Fruit fly (Drosophila melanogaster) whole organism, wandering third instar larva: ENCODE measurements around the gene CG17027.

Experiments
- Abd-B ChIP-seq: fragments of >200 bp; optimal IDR thresholded peaks from 2 replicates; lab custom pipeline; 2017; ENCODE audit warnings: missing biosample characterization, missing genetic modification characterization
- CG32264 ChIP-seq: fragments of 200-800 bp; sonication (Bioruptor generic); optimal IDR thresholded peaks from 2 replicates; lab custom pipeline; 2016; ENCODE audit warnings: missing biosample characterization, missing genetic modification characterization
- CG9705 ChIP-seq: fragments of 200-800 bp; sonication (Bioruptor generic); optimal IDR thresholded peaks from 2 replicates; lab custom pipeline; 2018; ENCODE audit warnings: missing biosample characterization, mild to moderate bottlenecking, missing genetic modification characterization
- CrebA ChIP-seq: fragments of 200-800 bp; sonication (Bioruptor generic); optimal IDR thresholded peaks from 2 replicates; lab custom pipeline; 2016; ENCODE audit warnings: missing biosample characterization, mild to moderate bottlenecking, missing genetic modification characterization, borderline replicate concordance
- Dfd ChIP-seq: fragments of >200 bp; optimal IDR thresholded peaks from 2 replicates; lab custom pipeline; 2017; ENCODE audit warnings: missing biosample characterization, missing genetic modification characterization
- Dif ChIP-seq: fragments of 200-275, 200-300 bp; sonication (Bioruptor generic); optimal IDR thresholded peaks from 2 replicates; lab custom pipeline; 2018; ENCODE audit warnings: missing biosample characterization, missing genetic modification characterization; ENCODE audit not compliant: partially characterized antibody
- GATAd ChIP-seq: sonication (Bioruptor generic); optimal IDR thresholded peaks from 2 replicates; lab custom pipeline; 2016; ENCODE audit warnings: missing biosample characterization, missing genetic modification characterization
- HLH106 ChIP-seq: fragments of 200-800 bp; optimal IDR thresholded peaks from 3 replicates; lab custom pipeline; 2019; ENCODE audit warnings: missing biosample characterization, mild to moderate bottlenecking, missing genetic modification characterization, moderate library complexity
- Hnf4 ChIP-seq: fragments of 200-800 bp; sonication (Bioruptor generic); optimal IDR thresholded peaks from 2 replicates; lab custom pipeline; 2016; ENCODE audit warnings: missing biosample characterization, mild to moderate bottlenecking, missing genetic modification characterization
- Hr78 ChIP-seq: fragments of >200 bp; optimal IDR thresholded peaks from 2 replicates; lab custom pipeline; 2017; ENCODE audit warnings: missing biosample characterization, missing genetic modification characterization
- Hr83 ChIP-seq: fragments of 200-300 bp; sonication (Bioruptor generic); optimal IDR thresholded peaks from 2 replicates; lab custom pipeline; 2016; ENCODE audit warnings: missing biosample characterization, mild to moderate bottlenecking, missing genetic modification characterization, moderate library complexity; ENCODE audit not compliant: poor library complexity, severe bottlenecking
- Jra ChIP-seq: sonication (Bioruptor generic); optimal IDR thresholded peaks from 2 replicates; lab custom pipeline; 2016; ENCODE audit warnings: missing biosample characterization, missing genetic modification characterization
- Mio ChIP-seq: sonication (Bioruptor generic); optimal IDR thresholded peaks from 2 replicates; lab custom pipeline; 2016; ENCODE audit warnings: missing biosample characterization, missing genetic modification characterization
- Myc ChIP-seq: fragments of >200 bp; optimal IDR thresholded peaks from 2 replicates; lab custom pipeline; 2017
- N ChIP-seq: fragments of >200 bp; optimal IDR thresholded peaks from 2 replicates; lab custom pipeline; 2018; ENCODE audit warnings: missing biosample characterization, missing external identifiers, missing genetic modification characterization
- OdsH ChIP-seq: fragments of 200-800 bp; sonication (Bioruptor generic); optimal IDR thresholded peaks from 2 replicates; lab custom pipeline; 2016; ENCODE audit warnings: missing biosample characterization, mild to moderate bottlenecking, missing genetic modification characterization
- Rel ChIP-seq, 2 experiments: fragments of 200-800 bp; sonication (Bioruptor generic) in 1 of 2; optimal IDR thresholded peaks; 2 replicates in 1 of 2; 3 replicates in 1 of 2; lab custom pipeline; 2016 to 2019; ENCODE audit warnings: mild to moderate bottlenecking in 2 of 2, missing biosample characterization in 2 of 2, missing genetic modification characterization in 2 of 2, moderate library complexity in 1 of 2
- Sp1 ChIP-seq: fragments of 200-800 bp; sonication (Bioruptor generic); optimal IDR thresholded peaks from 3 replicates; lab custom pipeline; 2019; ENCODE audit warnings: missing biosample characterization, mild to moderate bottlenecking, missing genetic modification characterization, moderate library complexity
- Vsx2 ChIP-seq: fragments of 200-300, 225-300 bp; sonication (Bioruptor generic); optimal IDR thresholded peaks from 2 replicates; lab custom pipeline; 2018; ENCODE audit warnings: missing biosample characterization, missing genetic modification characterization; ENCODE audit not compliant: partially characterized antibody
- br ChIP-seq: fragments of 200-800 bp; sonication (Bioruptor generic); optimal IDR thresholded peaks from 2 replicates; lab custom pipeline; 2016; ENCODE audit warnings: missing biosample characterization, missing genetic modification characterization
- brk ChIP-seq: fragments of 200-800 bp; sonication (Bioruptor generic); optimal IDR thresholded peaks from 2 replicates; lab custom pipeline; 2016; ENCODE audit warnings: missing biosample characterization, mild to moderate bottlenecking, missing genetic modification characterization
- dl ChIP-seq, 2 experiments: fragments of 175-275, 200-275 bp in 1 of 2; fragments of 200-275 bp in 1 of 2; sonication (Bioruptor generic); optimal IDR thresholded peaks; lab custom pipeline; 2018; ENCODE audit warnings: mild to moderate bottlenecking in 2 of 2, missing biosample characterization in 2 of 2, missing genetic modification characterization in 2 of 2, moderate library complexity in 2 of 2; ENCODE audit not compliant: partially characterized antibody in 2 of 2, insufficient read depth in 1 of 2
- dmrt93B ChIP-seq: fragments of 200-800 bp; sonication (Bioruptor generic); optimal IDR thresholded peaks from 2 replicates; lab custom pipeline; 2018; ENCODE audit warnings: missing biosample characterization, mild to moderate bottlenecking, missing genetic modification characterization
- dsf ChIP-seq: sonication (Bioruptor generic); optimal IDR thresholded peaks from 2 replicates; lab custom pipeline; 2016; ENCODE audit warnings: missing biosample characterization, missing genetic modification characterization, borderline replicate concordance
- ey ChIP-seq: fragments of 200-800 bp; sonication (Bioruptor generic); optimal IDR thresholded peaks from 2 replicates; lab custom pipeline; 2016; ENCODE audit warnings: missing biosample characterization, missing genetic modification characterization
- foxo ChIP-seq, 2 experiments: fragments of 200-800 bp; sonication (Bioruptor generic); optimal IDR thresholded peaks; 2 replicates in 1 of 2; 3 replicates in 1 of 2; lab custom pipeline; 2016 to 2017; ENCODE audit warnings: missing biosample characterization in 2 of 2, missing genetic modification characterization in 2 of 2
- fru ChIP-seq: fragments of 200-800 bp; sonication (Bioruptor generic); optimal IDR thresholded peaks from 3 replicates; lab custom pipeline; 2016; ENCODE audit warnings: missing biosample characterization, mild to moderate bottlenecking, missing genetic modification characterization
- h ChIP-seq: fragments of 200-800 bp; sonication (Bioruptor generic); optimal IDR thresholded peaks from 3 replicates; lab custom pipeline; 2016; ENCODE audit warnings: missing biosample characterization, mild to moderate bottlenecking, missing genetic modification characterization
- jim ChIP-seq: fragments of 175-275, 200-325 bp; sonication (Bioruptor generic); optimal IDR thresholded peaks from 2 replicates; lab custom pipeline; 2016; ENCODE audit warnings: missing biosample characterization, mild to moderate bottlenecking, missing genetic modification characterization
- lola ChIP-seq: fragments of >200 bp; optimal IDR thresholded peaks from 2 replicates; lab custom pipeline; 2017; ENCODE audit warnings: missing biosample characterization, missing genetic modification characterization
- pan ChIP-seq: fragments of >200 bp; optimal IDR thresholded peaks from 2 replicates; lab custom pipeline; 2017
- psq ChIP-seq: fragments of 200-800 bp; sonication (Bioruptor generic); optimal IDR thresholded peaks from 3 replicates; lab custom pipeline; 2017; ENCODE audit warnings: missing biosample characterization, mild to moderate bottlenecking, missing genetic modification characterization, moderate library complexity
- rgr ChIP-seq: fragments of 200-800 bp; sonication (Bioruptor generic); optimal IDR thresholded peaks from 3 replicates; lab custom pipeline; 2016; ENCODE audit warnings: missing biosample characterization, mild to moderate bottlenecking, missing genetic modification characterization
- sage ChIP-seq: fragments of 200-800 bp; sonication (Bioruptor generic); optimal IDR thresholded peaks from 2 replicates; lab custom pipeline; 2016; ENCODE audit warnings: missing biosample characterization, mild to moderate bottlenecking, missing genetic modification characterization
- sv ChIP-seq: fragments of 200-800 bp; sonication (Bioruptor generic); optimal IDR thresholded peaks from 3 replicates; lab custom pipeline; 2016; ENCODE audit warnings: missing biosample characterization, missing genetic modification characterization
- tai ChIP-seq: sonication (Bioruptor generic); optimal IDR thresholded peaks from 2 replicates; lab custom pipeline; 2016; ENCODE audit warnings: missing biosample characterization, missing genetic modification characterization
- usp ChIP-seq: fragments of >200 bp; optimal IDR thresholded peaks from 2 replicates; lab custom pipeline; 2017; ENCODE audit warnings: missing biosample characterization, missing genetic modification characterization
- woc ChIP-seq: sonication (Bioruptor generic); optimal IDR thresholded peaks from 2 replicates; lab custom pipeline; 2016; ENCODE audit warnings: missing biosample characterization, mild to moderate bottlenecking, missing genetic modification characterization

The CG17027 gene

DNA sequence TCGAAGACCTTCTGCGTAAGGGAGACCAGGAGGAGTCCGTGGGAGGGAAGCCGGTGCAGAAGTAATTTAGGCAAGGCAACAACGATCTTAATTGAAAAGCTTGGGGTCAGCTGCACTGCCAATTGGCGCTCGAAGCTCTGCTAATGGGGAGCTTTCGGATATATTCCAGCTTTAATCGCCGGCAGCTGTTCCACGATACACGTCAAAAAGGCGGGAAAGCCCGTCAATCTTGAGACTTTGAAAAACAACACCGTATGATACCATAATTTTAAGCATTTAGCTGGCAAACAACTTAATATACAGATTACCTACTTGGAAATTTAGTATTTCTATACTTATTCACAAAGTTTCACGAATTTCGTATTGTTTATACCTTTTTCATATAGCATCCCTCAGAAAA lies 1.5 kb downstream of the CG17027 start:
- TF ChIP-seq Myc (no peak), Sp1 (GFP tag; lab: Kevin White, UChicago) (no peak), OdsH (GFP tag; lab: Kevin White, UChicago) (no peak), Hr78 (no peak), Vsx2 (no peak), pan (lab: Kevin White, UChicago) (no peak), woc (GFP tag; lab: Kevin White, UChicago) (no peak), Dfd (no peak), Rel (GFP tag; optimal IDR thresholded peaks at IDR 0.05; lab: Kevin White, UChicago) (no peak), Rel (tag; optimal IDR thresholded peaks at IDR 0.05; lab: Kevin White, UChicago) (peak; percentile 62)
- TF ChIP-seq, all 38 proteins: peak for 1

DNA sequence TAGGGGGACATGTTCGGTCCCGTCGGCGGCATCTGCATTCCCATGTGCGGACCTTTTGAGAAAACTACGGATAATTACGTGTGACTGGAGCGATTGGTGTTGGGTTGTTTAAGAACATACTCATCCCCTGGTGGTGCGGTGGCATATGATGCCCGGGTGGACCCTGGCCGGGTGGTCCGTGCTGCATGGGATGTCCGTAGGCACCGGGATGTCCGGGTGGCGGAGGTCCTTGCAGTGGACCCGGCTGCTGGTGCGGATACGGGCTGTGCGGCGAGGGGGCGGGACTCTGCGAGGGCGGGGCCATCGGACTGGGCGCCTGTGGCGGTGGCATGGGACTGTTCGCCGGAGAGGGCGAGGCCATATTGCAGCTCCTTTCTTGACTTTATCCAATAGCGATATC lies 2.2 kb downstream of the CG17027 start:
- TF ChIP-seq br (GFP tag; lab: Kevin White, UChicago), result no peak
- no peak for TF ChIP-seq Sp1 (GFP tag; lab: Kevin White, UChicago)
- TF ChIP-seq rgr (GFP tag; lab: Kevin White, UChicago), result no peak
- TF ChIP-seq h (GFP tag; lab: Kevin White, UChicago), result no peak
- TF ChIP-seq Dfd, result peak; percentile 80
- no peak for TF ChIP-seq CG32264 (GFP tag; lab: Kevin White, UChicago)
- TF ChIP-seq dsf (GFP tag; lab: Kevin White, UChicago), result no peak
- TF ChIP-seq, all 38 proteins: peak for 1

DNA sequence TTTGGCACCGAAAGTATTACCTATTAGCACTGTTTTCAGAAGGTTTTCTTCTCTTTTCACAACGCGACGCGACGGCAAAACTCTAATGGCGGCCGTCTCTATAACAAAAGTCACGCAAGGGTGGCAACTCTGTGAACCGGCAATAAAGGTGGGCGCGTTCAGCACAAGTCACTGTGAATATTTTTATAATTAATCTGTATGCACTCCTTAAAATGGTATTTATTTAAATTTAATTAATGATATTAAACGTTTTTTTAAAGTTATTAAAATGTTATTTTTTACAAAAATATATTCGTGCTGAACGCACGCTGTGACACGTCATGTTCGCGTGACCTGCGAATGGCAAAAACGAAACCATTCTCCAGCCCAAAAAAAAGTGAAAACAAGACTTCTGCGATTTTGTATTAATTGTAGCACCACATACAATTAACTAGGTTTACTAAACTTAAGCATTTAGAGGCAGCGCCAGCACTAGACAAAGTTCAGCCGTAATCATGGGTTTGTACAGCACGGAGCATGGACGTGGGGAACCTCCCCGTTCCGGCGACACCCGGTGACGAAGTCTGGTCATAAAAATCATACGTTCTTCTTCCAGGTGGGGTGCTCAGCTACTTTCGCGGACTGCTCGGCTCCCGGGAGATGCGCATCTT lies 3.0 kb downstream of the CG17027 start, which contains the start of the genes brm and Arl1:
TSS of gene brm (minus strand) at position 87 of the 650 bp plus-strand sequence.
TSS of gene Arl1 (plus strand) at position 353 of the 650 bp plus-strand sequence.
- TF ChIP-seq Hnf4 (peak; percentile 94), GATAd (GFP tag; lab: Kevin White, UChicago) (peak; percentile 86), br (GFP tag; lab: Kevin White, UChicago) (peak; percentile 92), Hr83 (GFP tag; lab: Kevin White, UChicago) (peak; percentile 75), brk (GFP tag; lab: Kevin White, UChicago) (no peak), Abd-B (GFP tag; lab: Kevin White, UChicago) (no peak), pan (lab: Kevin White, UChicago) (no peak), jim (peak; percentile 26), sv (GFP tag; lab: Kevin White, UChicago) (peak; percentile 97), Myc (no peak), dmrt93B (GFP tag; lab: Kevin White, UChicago) (peak; percentile 98), HLH106 (tag; lab: Kevin White, UChicago) (peak; percentile 100), dl (GFP tag; optimal IDR thresholded peaks at IDR 0.05; lab: Kevin White, UChicago; ENCODE audit: insufficient read depth in 1 of 2, partially characterized antibody in 2 of 2) (no peak), sage (GFP tag; lab: Kevin White, UChicago) (peak; percentile 97), Dif (no peak), psq (GFP tag; lab: Kevin White, UChicago) (peak; percentile 96), usp (no peak), CG32264 (GFP tag; lab: Kevin White, UChicago) (peak; percentile 87), Vsx2 (no peak), woc (GFP tag; lab: Kevin White, UChicago) (peak; percentile 92), Rel (GFP tag; optimal IDR thresholded peaks at IDR 0.05; lab: Kevin White, UChicago) (peak; percentile 95), Rel (tag; optimal IDR thresholded peaks at IDR 0.05; lab: Kevin White, UChicago) (peak; percentile 96), CG9705 (peak; percentile 99), Dfd (no peak), Mio (GFP tag; lab: Kevin White, UChicago) (peak; percentile 81), Jra (GFP tag; lab: Kevin White, UChicago) (peak; percentile 76), ey (GFP tag; lab: Kevin White, UChicago) (peak; percentile 94), h (GFP tag; lab: Kevin White, UChicago) (peak; percentile 98), OdsH (GFP tag; lab: Kevin White, UChicago) (peak; percentile 97), foxo (GFP tag; optimal IDR thresholded peaks at IDR 0.05; lab: Kevin White, UChicago) (peak; percentile 58 to 98), fru (peak; percentile 90), Hr78 (no peak), Sp1 (GFP tag; lab: Kevin White, UChicago) (peak; percentile 99), dsf (GFP tag; lab: Kevin White, UChicago) (peak; percentile 89), rgr (GFP tag; lab: Kevin White, UChicago) (peak; percentile 99), CrebA (GFP tag; lab: Kevin White, UChicago) (no peak), lola (GFP tag; lab: Kevin White, UChicago) (no peak), tai (GFP tag; lab: Kevin White, UChicago) (no peak), N (GFP tag; lab: Kevin White, UChicago) (no peak)
